Worm (Caenorhabditis elegans) whole organism, mixed stage, embryonic: ENCODE data around the gene K06B4.4.
"Not testable (repeated sequence)": the region's sequence is repeated elsewhere in the genome, so short reads cannot be mapped to it uniquely, and the experiment has no call there.

Experiments
- M03D4.4 ChIP-seq: sonication (generic microtip); optimal IDR thresholded peaks from 2 replicates; lab custom pipeline; 2017; ENCODE audit warnings: mild to moderate bottlenecking, missing genetic modification characterization, missing compliant biosample characterization
- bed-3 ChIP-seq: fragments of 200-800 bp; sonication (Bioruptor generic); optimal IDR thresholded peaks from 3 replicates; lab custom pipeline; 2018; ENCODE audit warnings: mild to moderate bottlenecking, missing genetic modification characterization, moderate library complexity, missing compliant biosample characterization
- blmp-1 ChIP-seq: fragments of 150-350 bp; optimal IDR thresholded peaks from 2 replicates; lab custom pipeline; 2014; ENCODE audit warnings: missing biosample characterization, missing genetic modification characterization
- ceh-39 ChIP-seq: fragments of 150-350 bp; optimal IDR thresholded peaks from 2 replicates; lab custom pipeline; 2014; ENCODE audit warnings: missing biosample characterization, missing genetic modification characterization
- ceh-43 ChIP-seq: fragments of 200-800 bp; sonication (Bioruptor generic); optimal IDR thresholded peaks from 2 replicates; lab custom pipeline; 2018; ENCODE audit warnings: mild to moderate bottlenecking, missing genetic modification characterization, moderate library complexity, missing compliant biosample characterization
- drap-1 ChIP-seq: fragments of 200-800 bp; sonication (Bioruptor generic); optimal IDR thresholded peaks from 3 replicates; lab custom pipeline; 2018; ENCODE audit warnings: mild to moderate bottlenecking, missing genetic modification characterization, missing compliant biosample characterization
- elt-1 ChIP-seq: sonication (generic microtip); optimal IDR thresholded peaks from 2 replicates; lab custom pipeline; 2017; ENCODE audit warnings: missing genetic modification characterization, mild to moderate bottlenecking, missing compliant biosample characterization, antibody characterized with exemption, moderate library complexity, borderline replicate concordance; ENCODE audit not compliant: insufficient read depth
- elt-3 ChIP-seq: fragments of 150-350 bp; optimal IDR thresholded peaks from 2 replicates; lab custom pipeline; 2014; ENCODE audit warnings: missing biosample characterization, missing genetic modification characterization
- flh-1 ChIP-seq: fragments of 200-800 bp; sonication (Bioruptor generic); optimal IDR thresholded peaks from 2 replicates; lab custom pipeline; 2018; ENCODE audit warnings: mild to moderate bottlenecking, missing genetic modification characterization, moderate library complexity, missing compliant biosample characterization
- ham-2 ChIP-seq: fragments of 200-800 bp; sonication (Bioruptor generic); optimal IDR thresholded peaks from 2 replicates; lab custom pipeline; 2018; ENCODE audit warnings: mild to moderate bottlenecking, missing genetic modification characterization, missing compliant biosample characterization
- hlh-1 ChIP-seq: fragments of 150-350 bp; optimal IDR thresholded peaks from 2 replicates; lab custom pipeline; 2014; ENCODE audit warnings: missing biosample characterization, missing genetic modification reagents, missing genetic modification characterization
- lin-32 ChIP-seq: fragments of 200-800 bp; sonication (Bioruptor generic); optimal IDR thresholded peaks from 2 replicates; lab custom pipeline; 2018; ENCODE audit warnings: mild to moderate bottlenecking, missing genetic modification characterization, missing compliant biosample characterization
- mab-5 ChIP-seq: fragments of 150-350 bp; optimal IDR thresholded peaks from 2 replicates; lab custom pipeline; 2014; ENCODE audit warnings: missing biosample characterization, missing genetic modification characterization
- nhr-12 ChIP-seq: fragments of 150-350 bp; optimal IDR thresholded peaks from 2 replicates; lab custom pipeline; 2014; ENCODE audit warnings: missing biosample characterization, missing genetic modification characterization
- nhr-2 ChIP-seq: fragments of 150-350 bp; optimal IDR thresholded peaks from 2 replicates; lab custom pipeline; 2014; ENCODE audit warnings: missing biosample characterization, missing genetic modification characterization
- nhr-237 ChIP-seq: fragments of 150-350 bp; optimal IDR thresholded peaks from 2 replicates; lab custom pipeline; 2014; ENCODE audit warnings: missing biosample characterization, missing genetic modification characterization
- nhr-76 ChIP-seq: sonication (generic microtip); optimal IDR thresholded peaks from 2 replicates; lab custom pipeline; 2017; ENCODE audit warnings: missing biosample characterization, missing genetic modification characterization
- pha-4 ChIP-seq: fragments of 150-350 bp; optimal IDR thresholded peaks from 2 replicates; lab custom pipeline; 2018; ENCODE audit warnings: missing biosample characterization, missing genetic modification reagents, missing genetic modification characterization
- sptf-1 ChIP-seq: sonication (generic microtip); optimal IDR thresholded peaks from 2 replicates; lab custom pipeline; 2017; ENCODE audit warnings: mild to moderate bottlenecking, missing genetic modification characterization, moderate library complexity, missing compliant biosample characterization
- tbx-8 ChIP-seq: fragments of 200-800 bp; sonication (Bioruptor generic); optimal IDR thresholded peaks from 2 replicates; lab custom pipeline; 2018; ENCODE audit warnings: mild to moderate bottlenecking, missing genetic modification characterization, moderate library complexity, missing compliant biosample characterization
- unc-120 ChIP-seq: sonication (generic microtip); optimal IDR thresholded peaks from 2 replicates; lab custom pipeline; 2017; ENCODE audit warnings: missing genetic modification characterization, missing compliant biosample characterization; ENCODE audit not compliant: poor library complexity, severe bottlenecking
- unc-39 ChIP-seq: fragments of 150-350 bp; optimal IDR thresholded peaks from 2 replicates; lab custom pipeline; 2014; ENCODE audit warnings: missing biosample characterization, missing genetic modification characterization
- unc-62 ChIP-seq: fragments of 150-350 bp; optimal IDR thresholded peaks from 2 replicates; lab custom pipeline; 2014; ENCODE audit warnings: missing biosample characterization, missing genetic modification reagents, missing genetic modification characterization
- zip-8 ChIP-seq: fragments of 150-350 bp; optimal IDR thresholded peaks from 2 replicates; lab custom pipeline; 2014; ENCODE audit warnings: missing biosample characterization, missing genetic modification characterization
- ztf-11 ChIP-seq: fragments of 150-350 bp; optimal IDR thresholded peaks from 2 replicates; lab custom pipeline; 2014; ENCODE audit warnings: missing biosample characterization, missing genetic modification characterization

K06B4.4 gene

DNA sequence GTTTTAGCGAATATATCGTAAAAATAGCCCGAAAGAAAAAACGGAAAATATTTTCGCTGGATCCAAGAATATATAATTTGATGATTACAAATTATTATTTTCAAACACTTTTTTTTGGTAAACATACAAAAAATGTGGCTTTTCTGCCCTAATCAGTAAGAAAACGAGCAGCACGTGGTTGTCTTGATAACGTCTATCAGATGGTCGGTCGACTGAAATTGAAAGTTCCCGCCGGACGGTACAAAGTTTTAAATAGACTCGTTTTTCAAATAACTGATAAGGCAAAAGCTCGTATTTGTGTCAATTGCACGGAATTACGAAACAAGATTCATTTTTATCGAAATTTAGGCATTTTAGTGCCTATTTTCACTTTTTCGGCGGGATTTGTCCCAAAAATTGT is 2.3 kb upstream of the K06B4.4 start:
- TF ChIP-seq nhr-76, result no peak
- TF ChIP-seq lin-32 (GFP tag; lab: Kevin White, UChicago), result no peak
- no peak for TF ChIP-seq ztf-11

DNA sequence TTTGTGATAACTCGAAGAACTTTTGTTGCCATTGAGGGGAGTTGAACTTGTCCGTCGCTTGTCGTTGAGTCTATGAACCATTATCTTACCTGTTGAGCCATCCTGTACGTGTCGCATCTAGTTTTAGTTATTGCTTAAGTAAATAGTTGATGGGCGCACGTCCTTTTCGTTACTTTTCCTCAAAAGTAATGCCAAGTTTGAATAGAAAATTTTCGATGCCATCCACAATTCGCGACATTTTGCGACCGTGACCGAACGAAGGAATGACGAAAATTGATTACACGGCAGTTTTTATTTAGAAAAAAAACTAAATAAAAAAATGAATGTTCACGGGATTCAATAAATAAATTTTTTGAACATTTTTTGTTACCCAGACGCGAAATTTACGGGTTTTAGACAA is 770 bp upstream of the K06B4.4 start, which contains the start of gene F53E4.1:
Gene F53E4.1, minus strand, starts transcription at position 101 of the 400 bp plus-strand sequence.
- not testable (repeated sequence) for TF ChIP-seq nhr-237; drap-1 (GFP tag; lab: Kevin White, UChicago); elt-3 (tag; lab: Kevin White, UChicago)

DNA sequence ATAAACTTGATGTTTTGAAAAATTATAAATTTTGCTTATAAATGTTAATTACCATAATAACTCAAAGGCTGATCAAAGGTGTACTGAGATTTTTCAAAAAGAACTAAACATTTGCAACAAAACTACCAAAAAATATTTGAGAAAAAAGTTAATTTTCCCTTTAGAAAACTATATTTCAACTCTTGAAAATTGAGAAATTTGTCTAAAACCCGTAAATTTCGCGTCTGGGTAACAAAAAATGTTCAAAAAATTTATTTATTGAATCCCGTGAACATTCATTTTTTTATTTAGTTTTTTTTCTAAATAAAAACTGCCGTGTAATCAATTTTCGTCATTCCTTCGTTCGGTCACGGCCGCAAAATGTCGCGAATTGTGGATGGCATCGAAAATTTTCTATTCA is 1.2 kb downstream of the K06B4.4 start, which contains the start of gene K06B4.15:
Gene K06B4.15, plus strand, starts transcription at position 301 of the 400 bp plus-strand sequence.
- TF ChIP-seq unc-39 (tag; lab: Kevin White, UChicago); drap-1 (GFP tag; lab: Kevin White, UChicago); nhr-12 (tag; lab: Kevin White, UChicago): not testable (repeated sequence)
- TF ChIP-seq, all 35 proteins: peak for 0; not testable (repeated sequence) for 35

- TF ChIP-seq zip-8 (tag; lab: Kevin White, UChicago) (no peak), drap-1 (GFP tag; lab: Kevin White, UChicago) (no peak), unc-120 (no peak), sptf-1 (tag; lab: Kevin White, UChicago) (no peak), ham-2 (GFP tag; lab: Kevin White, UChicago) (no peak), nhr-12 (tag; lab: Kevin White, UChicago) (no peak), tbx-8 (GFP tag; lab: Kevin White, UChicago) (no peak), mab-5 (tag; lab: Kevin White, UChicago) (no peak), M03D4.4 (tag; lab: Kevin White, UChicago) (no peak), unc-39 (tag; lab: Kevin White, UChicago) (no peak), unc-62 (GFP tag; lab: Kevin White, UChicago) (no peak), flh-1 (GFP tag; lab: Kevin White, UChicago) (no peak), nhr-76 (no peak)
These were observed 4.7 kb downstream of the K06B4.4 start, which contains the start of gene nhr-51 for ce11 chrV:15673707-15674106. Gene nhr-51, plus strand, starts transcription at chrV:15674007.

DNA sequence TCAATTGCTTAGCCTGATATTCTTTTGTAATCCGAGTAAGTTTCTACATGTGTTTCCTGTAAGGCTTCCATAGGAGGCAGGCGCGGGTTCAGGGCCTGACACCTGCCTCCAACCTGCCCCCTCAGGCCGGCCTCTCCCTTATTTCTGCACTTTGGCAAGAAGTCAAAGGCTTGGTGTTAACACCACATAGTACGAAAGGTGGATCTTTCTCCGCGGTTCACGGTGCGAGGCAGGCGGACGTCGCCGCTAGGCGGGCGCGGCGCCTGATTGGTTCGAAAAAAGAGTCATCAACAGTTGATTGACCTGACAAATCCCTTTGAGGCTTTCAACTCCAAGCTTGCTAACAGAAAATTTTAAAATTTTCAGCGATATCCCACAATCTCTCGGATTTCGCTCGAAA is 5.9 kb downstream of the K06B4.4 start:
- TF ChIP-seq tbx-8 (GFP tag; lab: Kevin White, UChicago), result no peak
- no peak for TF ChIP-seq ham-2 (GFP tag; lab: Kevin White, UChicago)
- TF ChIP-seq blmp-1 (tag; lab: Kevin White, UChicago), result no peak
- TF ChIP-seq, all 35 proteins: peak for 0

DNA sequence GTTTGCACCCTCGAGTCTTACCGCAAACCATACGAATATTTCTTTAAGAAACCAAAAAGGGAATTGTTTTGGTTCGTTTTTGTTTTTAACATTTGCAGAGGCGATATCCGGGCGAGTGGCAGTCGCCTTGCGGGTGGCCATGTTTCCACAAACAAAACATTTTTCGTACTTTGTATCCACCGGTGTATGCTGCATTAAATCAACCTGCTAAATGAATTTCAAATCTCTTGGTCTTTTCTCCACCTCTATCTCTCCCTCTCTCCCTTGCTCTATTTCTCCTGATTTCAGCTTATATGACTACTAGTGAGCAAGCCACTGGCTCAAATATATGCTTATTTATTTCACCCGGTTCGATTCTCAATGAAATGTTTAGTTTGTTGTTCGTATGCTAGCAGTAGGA is 8.3 kb downstream of the K06B4.4 start, which contains the start of gene nhr-52:
Gene nhr-52, plus strand, starts transcription at position 301 of the 400 bp plus-strand sequence.
- TF ChIP-seq flh-1 (GFP tag; lab: Kevin White, UChicago) (no peak), zip-8 (tag; lab: Kevin White, UChicago) (no peak), hlh-1 (tag; lab: Kevin White, UChicago) (no peak), bed-3 (GFP tag; lab: Kevin White, UChicago) (no peak), ham-2 (GFP tag; lab: Kevin White, UChicago) (no peak), nhr-2 (tag; lab: Kevin White, UChicago) (no peak)

DNA sequence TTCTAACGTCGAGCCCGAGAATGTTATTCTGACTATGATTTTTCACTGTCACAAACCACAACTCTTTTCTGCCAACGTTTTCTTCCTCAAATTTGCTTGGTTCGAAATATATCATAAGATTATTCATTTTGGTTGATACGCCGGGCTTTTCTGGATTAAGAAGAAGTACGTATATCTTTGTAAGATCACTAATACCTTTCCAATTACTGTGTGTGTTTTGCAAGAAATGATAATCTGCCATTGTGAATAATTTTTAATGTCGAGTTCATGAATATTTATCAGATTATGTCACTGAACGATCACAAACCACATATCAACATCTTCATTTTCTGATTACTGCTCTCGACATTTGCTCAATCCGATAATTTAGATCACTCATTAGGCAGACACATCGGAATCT is 16.6 kb downstream of the K06B4.4 start, which contains the start of gene nhr-196:
Gene nhr-196, plus strand, starts transcription at position 118 of the 400 bp plus-strand sequence.
- TF ChIP-seq zip-8 (tag; lab: Kevin White, UChicago), result no peak

DNA sequence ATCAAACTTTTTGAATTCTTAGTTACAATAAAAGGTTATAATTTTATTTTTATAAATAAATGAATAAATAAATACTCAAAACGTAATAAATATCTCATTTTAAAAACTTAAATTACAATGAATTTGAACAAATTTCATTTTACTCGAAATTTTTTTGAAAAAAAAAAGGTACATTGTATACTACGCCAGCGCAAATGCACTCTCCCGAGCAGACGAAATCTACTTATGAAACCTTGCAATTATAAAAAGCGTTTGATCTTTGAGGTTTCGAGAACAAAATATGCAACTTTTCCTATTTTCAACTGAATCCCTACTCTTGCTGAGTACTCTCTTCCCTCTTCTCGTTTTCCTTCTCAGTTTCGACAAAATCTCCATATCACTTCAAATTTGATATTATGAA is 18.7 kb downstream of the K06B4.4 start, which contains the start of gene nhr-197:
Gene nhr-197, plus strand, starts transcription at position 301 of the 400 bp plus-strand sequence.
- TF ChIP-seq ceh-39 (tag; lab: Kevin White, UChicago) (no peak), pha-4 (tag; lab: Kevin White, UChicago) (no peak), nhr-12 (tag; lab: Kevin White, UChicago) (no peak), elt-1 (tag; lab: Kevin White, UChicago) (no peak), ceh-43 (GFP tag; lab: Kevin White, UChicago) (no peak), nhr-237 (no peak)
